Worm (Caenorhabditis elegans): ENCODE data around the gene ZK669.3.

- TF ChIP-seq dao-5 (tag; optimal IDR thresholded peaks at IDR 0.05), result no peak
- TF ChIP-seq him-1 (tag; optimal IDR thresholded peaks at IDR 0.05), result no peak
Observed at ce11 chrII:7935622-7936021, 5.3 kb upstream of the ZK669.3 start.
